Fruit fly (Drosophila melanogaster): ENCODE data around the gene CG43739.

CG43739 gene

dm6 chr2L:20869804-20870295 is 48.9 kb downstream of the CG43739 start, which contains the start of gene CG14401 (continued):
- TF ChIP-seq CG6254 (GFP tag; optimal IDR thresholded peaks at IDR 0.05) (no peak), prd (optimal IDR thresholded peaks at IDR 0.05) (no peak), prd (GFP tag; IDR thresholded peaks at IDR 0.05) (no peak), hb (GFP tag; IDR thresholded peaks at IDR 0.05; ENCODE audit: partially characterized antibody) (no peak), CG16815 (GFP tag; optimal IDR thresholded peaks at IDR 0.05) (no peak), pros (GFP tag; optimal IDR thresholded peaks at IDR 0.05) (no peak), CG4730 (GFP tag; IDR thresholded peaks at IDR 0.05) (no peak), Elba2 (GFP tag; optimal IDR thresholded peaks at IDR 0.05) (no peak), CG8944 (GFP tag; optimal IDR thresholded peaks at IDR 0.05) (no peak), dmrt11E (tag; optimal IDR thresholded peaks at IDR 0.05) (no peak), wdn (GFP tag; IDR thresholded peaks at IDR 0.05) (no peak), CG14441 (GFP tag; IDR thresholded peaks at IDR 0.05) (0 out of 2 replicates have a peak, but pooled peaks have one; percentile 25), Hand (GFP tag; optimal IDR thresholded peaks at IDR 0.05) (no peak), CG11456 (GFP tag; IDR thresholded peaks at IDR 0.05) (no peak), dysf (GFP tag; IDR thresholded peaks at IDR 0.05) (no peak), luna (GFP tag; optimal IDR thresholded peaks at IDR 0.05) (no peak), az2 (GFP tag; optimal IDR thresholded peaks at IDR 0.05) (no peak), klu (GFP tag; IDR thresholded peaks at IDR 0.05) (no peak), p53 (GFP tag; optimal IDR thresholded peaks at IDR 0.05) (no peak), chn (GFP tag; optimal IDR thresholded peaks at IDR 0.05) (no peak), Ets97D (GFP tag; optimal IDR thresholded peaks at IDR 0.05) (no peak), Jarid2 (GFP tag; optimal IDR thresholded peaks at IDR 0.05) (no peak), twi (tag; optimal IDR thresholded peaks at IDR 0.05) (no peak), Kr (GFP tag; optimal IDR thresholded peaks at IDR 0.05) (no peak), CG9817 (tag; optimal IDR thresholded peaks at IDR 0.05) (no peak), MESR4 (GFP tag; optimal IDR thresholded peaks at IDR 0.05) (no peak), CG11560 (tag; IDR thresholded peaks at IDR 0.05) (no peak), CG9932 (GFP tag; IDR thresholded peaks at IDR 0.05) (no peak), psq (GFP tag; optimal IDR thresholded peaks at IDR 0.05) (no peak), lab (GFP tag; optimal IDR thresholded peaks at IDR 0.05) (no peak), Rx (GFP tag; IDR thresholded peaks at IDR 0.05) (no peak), CG34422 (GFP tag; IDR thresholded peaks at IDR 0.05) (no peak), CG5953 (GFP tag; IDR thresholded peaks at IDR 0.05) (no peak), cwo (GFP tag; optimal IDR thresholded peaks at IDR 0.05) (peak; percentile 41), zfh2 (GFP tag; optimal IDR thresholded peaks at IDR 0.05) (no peak), CG3726 (GFP tag; IDR thresholded peaks at IDR 0.05) (no peak), gt (GFP tag; IDR thresholded peaks at IDR 0.05) (no peak), unpg (GFP tag; optimal IDR thresholded peaks at IDR 0.05) (no peak), ro (GFP tag; IDR thresholded peaks at IDR 0.05) (no peak), CG15011 (GFP tag; optimal IDR thresholded peaks at IDR 0.05) (no peak), CG13894 (tag; optimal IDR thresholded peaks at IDR 0.05) (peak; percentile 94), CG10147 (GFP tag; optimal IDR thresholded peaks at IDR 0.05) (no peak), lov (optimal IDR thresholded peaks at IDR 0.05) (no peak), lov (GFP tag; IDR thresholded peaks at IDR 0.05) (no peak), kah (GFP tag; optimal IDR thresholded peaks at IDR 0.05) (no peak), CG10543 (GFP tag; optimal IDR thresholded peaks at IDR 0.05) (peak; percentile 72), Dll (GFP tag; IDR thresholded peaks at IDR 0.05; ENCODE audit: partially characterized antibody) (no peak), slp2 (GFP tag; optimal IDR thresholded peaks at IDR 0.05) (no peak)
